Worm (Caenorhabditis elegans) whole organism, young adult: ENCODE results near the gene pacs-1.

Source experiments
- B0019.2 ChIP-seq: fragments of 200-800 bp; sonication (Bioruptor generic); conservative IDR thresholded peaks from 2 replicates; pipeline ENCODE4 v1.3.6; 2022; ENCODE audit warnings: missing genetic modification reagents, missing genetic modification characterization, missing compliant biosample characterization
- B0035.1 ChIP-seq: sonication (generic microtip); optimal IDR thresholded peaks from 2 replicates; lab custom pipeline; 2016; ENCODE audit warnings: missing genetic modification characterization, mild to moderate bottlenecking, missing compliant biosample characterization, missing genotype, missing genetic modification reagents
- B0261.1 ChIP-seq: sonication (generic microtip); optimal IDR thresholded peaks from 2 replicates; lab custom pipeline; 2016; ENCODE audit warnings: mild to moderate bottlenecking, missing genetic modification characterization, moderate library complexity, missing compliant biosample characterization
- B0336.3 ChIP-seq: fragments of 200-800 bp; sonication (Bioruptor generic); IDR thresholded peaks from 2 replicates; pipeline ENCODE4 v1.3.6; 2022; ENCODE audit warnings: missing genetic modification characterization, missing compliant biosample characterization
- C06A6.2 ChIP-seq: fragments of 200-800 bp; sonication (Bioruptor generic); conservative IDR thresholded peaks from 2 replicates; pipeline ENCODE4 v1.3.6; 2022; ENCODE audit warnings: missing genetic modification characterization, missing compliant biosample characterization
- D2030.7 ChIP-seq: fragments of 200-800 bp; sonication (Bioruptor generic); IDR thresholded peaks from 2 replicates; pipeline ENCODE4 v1.3.6; 2022; ENCODE audit warnings: missing genetic modification reagents, missing genetic modification characterization, missing compliant biosample characterization
- F22D6.2 ChIP-seq: sonication (generic microtip); optimal IDR thresholded peaks from 2 replicates; lab custom pipeline; 2016; ENCODE audit warnings: mild to moderate bottlenecking, missing genetic modification characterization, missing compliant biosample characterization
- Y53F4B.3 ChIP-seq: fragments of 200-800 bp; sonication (Bioruptor generic); IDR thresholded peaks from 2 replicates; pipeline ENCODE4 v1.3.6; 2022; ENCODE audit warnings: missing genetic modification reagents, missing genetic modification characterization, missing compliant biosample characterization
- Y53G8AR.9 ChIP-seq: fragments of 200-800 bp; sonication (Bioruptor generic); conservative IDR thresholded peaks from 2 replicates; pipeline ENCODE4 v1.3.6; 2022; ENCODE audit warnings: missing genetic modification reagents, missing genetic modification characterization, missing compliant biosample characterization
- ama-1 ChIP-seq, 3 experiments: fragments of 150-350 bp in 1 of 3; sonication (generic microtip) in 2 of 3; optimal IDR thresholded peaks; 2 replicates each; lab custom pipeline; 2014 to 2018; ENCODE audit warnings: missing biosample characterization in 2 of 3, missing genetic modification characterization in 2 of 3, missing genetic modification reagents in 2 of 3
- attf-6 ChIP-seq: fragments of 200-800 bp; sonication (Bioruptor generic); IDR thresholded peaks from 2 replicates; pipeline ENCODE4 v1.3.6; 2022; ENCODE audit warnings: missing genetic modification reagents, missing genetic modification characterization, missing compliant biosample characterization
- bed-1 ChIP-seq: fragments of 200-800 bp; sonication (Bioruptor generic); IDR thresholded peaks from 2 replicates; pipeline ENCODE4 v1.3.6; 2022; ENCODE audit warnings: missing genetic modification reagents, missing genetic modification characterization, missing compliant biosample characterization
- ccch-3 ChIP-seq: fragments of 200-800 bp; sonication (Bioruptor generic); optimal IDR thresholded peaks from 2 replicates; lab custom pipeline; 2018; ENCODE audit warnings: mild to moderate bottlenecking, missing genetic modification characterization, missing compliant biosample characterization
- cebp-1 ChIP-seq, 2 experiments: fragments of 200-800 bp in 1 of 2; sonication (Bioruptor generic) in 1 of 2; sonication (generic microtip) in 1 of 2; IDR thresholded peaks in 1 of 2; optimal IDR thresholded peaks in 1 of 2; 2 replicates each; pipeline versions ENCODE4 v1.3.6 to Lab custom; 2017 to 2022; ENCODE audit warnings: missing compliant biosample characterization in 2 of 2, missing genetic modification characterization in 2 of 2, mild to moderate bottlenecking in 1 of 2, missing genetic modification reagents in 1 of 2, moderate library complexity in 1 of 2
- cebp-2 ChIP-seq: fragments of 200-800 bp; sonication (Bioruptor generic); IDR thresholded peaks from 2 replicates; pipeline ENCODE4 v1.3.6; 2022; ENCODE audit warnings: missing genetic modification characterization, missing compliant biosample characterization
- ceh-100 ChIP-seq: fragments of 200-800 bp; sonication (Bioruptor generic); IDR thresholded peaks from 2 replicates; pipeline ENCODE4 v1.3.6; 2022; ENCODE audit warnings: missing genetic modification reagents, missing genetic modification characterization, missing compliant biosample characterization
- ceh-40 ChIP-seq: fragments of 200-800 bp; sonication (Bioruptor generic); IDR thresholded peaks from 2 replicates; pipeline ENCODE4 v1.3.6; 2022; ENCODE audit warnings: missing genetic modification characterization, missing compliant biosample characterization
- ceh-58 ChIP-seq: fragments of 200-800 bp; sonication (Bioruptor generic); IDR thresholded peaks from 2 replicates; pipeline ENCODE4 v1.3.6; 2022; ENCODE audit warnings: missing genetic modification characterization, missing compliant biosample characterization
- chd-7 ChIP-seq: sonication (generic microtip); optimal IDR thresholded peaks from 2 replicates; lab custom pipeline; 2016; ENCODE audit warnings: mild to moderate bottlenecking, missing genetic modification characterization, moderate library complexity, missing compliant biosample characterization
- dpff-1 ChIP-seq: sonication (generic microtip); optimal IDR thresholded peaks from 2 replicates; lab custom pipeline; 2017; ENCODE audit warnings: mild to moderate bottlenecking, missing genetic modification characterization, missing compliant biosample characterization
- dpl-1 ChIP-seq: fragments of 150-350 bp; optimal IDR thresholded peaks from 2 replicates; lab custom pipeline; 2014; ENCODE audit warnings: missing biosample characterization, missing genetic modification reagents, missing genetic modification characterization
- egrh-3 ChIP-seq: fragments of 200-800 bp; sonication (Bioruptor generic); IDR thresholded peaks from 2 replicates; pipeline ENCODE4 v1.3.6; 2022; ENCODE audit warnings: missing genetic modification reagents, missing genetic modification characterization, missing compliant biosample characterization
- ekl-4 ChIP-seq: fragments of 200-800 bp; sonication (Bioruptor generic); IDR thresholded peaks from 2 replicates; pipeline ENCODE4 v1.3.6; 2022; ENCODE audit warnings: missing genetic modification reagents, missing genetic modification characterization, missing compliant biosample characterization
- hlh-12 ChIP-seq: sonication (generic microtip); optimal IDR thresholded peaks from 2 replicates; lab custom pipeline; 2016; ENCODE audit warnings: missing genetic modification characterization, missing compliant biosample characterization
- lag-1 ChIP-seq: fragments of 200-800 bp; sonication (Bioruptor generic); IDR thresholded peaks from 2 replicates; pipeline ENCODE4 v1.3.6; 2022; ENCODE audit warnings: missing genetic modification reagents, missing genetic modification characterization, missing compliant biosample characterization
- let-526 ChIP-seq: fragments of 200-800 bp; sonication (Bioruptor generic); IDR thresholded peaks from 2 replicates; pipeline ENCODE4 v1.3.6; 2022; ENCODE audit warnings: missing genetic modification reagents, missing genetic modification characterization, missing compliant biosample characterization
- lin-26 ChIP-seq: fragments of 200-800 bp; sonication (Bioruptor generic); IDR thresholded peaks from 2 replicates; pipeline ENCODE4 v1.3.6; 2022; ENCODE audit warnings: missing genetic modification reagents, missing genetic modification characterization, missing compliant biosample characterization
- lin-35 ChIP-seq, 3 experiments: fragments of 150-350 bp in 2 of 3; sonication (generic microtip) in 1 of 3; optimal IDR thresholded peaks; 2 replicates each; lab custom pipeline; 2014 to 2018; ENCODE audit warnings: missing biosample characterization in 3 of 3, missing genetic modification characterization in 3 of 3, missing genetic modification reagents in 3 of 3
- lin-40 ChIP-seq: sonication (generic microtip); optimal IDR thresholded peaks from 2 replicates; lab custom pipeline; 2016; ENCODE audit warnings: missing genetic modification characterization, mild to moderate bottlenecking, missing compliant biosample characterization, missing genotype, missing genetic modification reagents
- madf-10 ChIP-seq: sonication (generic microtip); optimal IDR thresholded peaks from 2 replicates; lab custom pipeline; 2016; ENCODE audit warnings: mild to moderate bottlenecking, missing genetic modification characterization, missing compliant biosample characterization
- nhr-27 ChIP-seq: fragments of 200-800 bp; sonication (Bioruptor generic); optimal IDR thresholded peaks from 2 replicates; lab custom pipeline; 2018; ENCODE audit warnings: mild to moderate bottlenecking, missing genetic modification characterization, moderate library complexity, missing compliant biosample characterization
- nhr-90 ChIP-seq: sonication (generic microtip); optimal IDR thresholded peaks from 2 replicates; lab custom pipeline; 2016; ENCODE audit warnings: missing genotype, mild to moderate bottlenecking, missing genetic modification characterization, missing compliant biosample characterization
- rec-8 ChIP-seq, 2 experiments: sonication (generic microtip); optimal IDR thresholded peaks; 2 replicates each; lab custom pipeline; 2016; ENCODE audit warnings: mild to moderate bottlenecking in 2 of 2, missing genetic modification characterization in 2 of 2, missing genetic modification reagents in 2 of 2, missing genotype in 2 of 2, missing biosample characterization in 1 of 2, missing compliant biosample characterization in 1 of 2, moderate library complexity in 1 of 2
- rpc-1 ChIP-seq, 2 experiments: fragments of 150-350 bp in 1 of 2; sonication (generic microtip) in 1 of 2; optimal IDR thresholded peaks; 2 replicates each; lab custom pipeline; 2014 to 2018; ENCODE audit warnings: missing biosample characterization in 1 of 2, missing genetic modification characterization in 1 of 2, missing genetic modification reagents in 1 of 2, missing genotype in 1 of 2
- zfh-2 ChIP-seq: fragments of 200-800 bp; sonication (Bioruptor generic); conservative IDR thresholded peaks from 2 replicates; pipeline ENCODE4 v1.3.6; 2022; ENCODE audit warnings: missing genetic modification reagents, missing genetic modification characterization, missing compliant biosample characterization
- ztf-18 ChIP-seq: sonication (generic microtip); optimal IDR thresholded peaks from 2 replicates; lab custom pipeline; 2016; ENCODE audit warnings: missing genotype, mild to moderate bottlenecking, missing genetic modification characterization, missing compliant biosample characterization
- ztf-6 ChIP-seq: fragments of 200-800 bp; sonication (Bioruptor generic); IDR thresholded peaks from 2 replicates; pipeline ENCODE4 v1.3.6; 2022; ENCODE audit warnings: missing genetic modification reagents, missing genetic modification characterization, missing compliant biosample characterization

The pacs-1 gene

ce11 chrV:9168089-9168488, 49.0 kb downstream of the pacs-1 start, which contains the start of gene B0222.11:
TSS of gene B0222.11 (minus strand) at chrV:9168189.
- TF ChIP-seq rpc-1 (optimal IDR thresholded peaks at IDR 0.05; lab: Kevin White, UChicago) (no peak), rpc-1 (tag; optimal IDR thresholded peaks at IDR 0.05; lab: Kevin White, UChicago) (no peak), ztf-18 (no peak), ccch-3 (GFP tag; lab: Kevin White, UChicago) (no peak), let-526 (GFP tag; lab: Robert Waterston, UW) (no peak), ceh-100 (no peak), ekl-4 (GFP tag; lab: Robert Waterston, UW) (no peak), nhr-27 (no peak), ceh-40 (no peak), lin-40 (tag; lab: Kevin White, UChicago) (no peak), attf-6 (GFP tag; lab: Robert Waterston, UW) (no peak), cebp-2 (GFP tag; lab: Robert Waterston, UW) (no peak), lin-26 (GFP tag; lab: Robert Waterston, UW) (no peak), lin-35 (GFP tag; optimal IDR thresholded peaks at IDR 0.05; lab: Kevin White, UChicago) (no peak), D2030.7 (no peak)

ce11 chrV:9166306-9166705, 50.8 kb downstream of the pacs-1 start:
- no peak for TF ChIP-seq Y53G8AR.9 (GFP tag; lab: Robert Waterston, UW)
- TF ChIP-seq rec-8 (tag; optimal IDR thresholded peaks at IDR 0.05; lab: Kevin White, UChicago) = no peak
- TF ChIP-seq chd-7 = no peak
- TF ChIP-seq ztf-6 (GFP tag; lab: Robert Waterston, UW) = no peak
- TF ChIP-seq B0261.1 (tag; lab: Kevin White, UChicago) = no peak
- TF ChIP-seq let-526 (GFP tag; lab: Robert Waterston, UW) = no peak
- no peak for TF ChIP-seq nhr-90
- no peak for TF ChIP-seq B0336.3 (GFP tag; lab: Robert Waterston, UW)
- TF ChIP-seq hlh-12 = no peak
- TF ChIP-seq egrh-3 (GFP tag; lab: Robert Waterston, UW) = no peak
- no peak for TF ChIP-seq bed-1 (GFP tag; lab: Robert Waterston, UW)
- no peak for TF ChIP-seq F22D6.2 (tag; lab: Kevin White, UChicago)
- TF ChIP-seq B0035.1 (tag; lab: Kevin White, UChicago) = no peak
- no peak for TF ChIP-seq cebp-1 (GFP tag; IDR thresholded peaks at IDR 0.05; lab: Robert Waterston, UW)
- TF ChIP-seq cebp-1 (tag; optimal IDR thresholded peaks at IDR 0.05; lab: Kevin White, UChicago) = no peak
- TF ChIP-seq zfh-2 = no peak
- no peak for TF ChIP-seq madf-10 (tag; lab: Kevin White, UChicago)
- TF ChIP-seq Y53F4B.3 (GFP tag; lab: Robert Waterston, UW) = no peak
- no peak for TF ChIP-seq C06A6.2 (GFP tag; lab: Robert Waterston, UW)

ce11 chrV:9165073-9165699, 51.9 kb downstream of the pacs-1 start, which contains the start of gene col-10:
TSS of gene col-10 (minus strand) at chrV:9165307.
- no peak for TF ChIP-seq dpff-1
- no peak for TF ChIP-seq lag-1 (GFP tag; lab: Robert Waterston, UW)
- TF ChIP-seq ceh-58 (GFP tag; lab: Robert Waterston, UW) = no peak

ce11 chrV:9163897-9164296, 53.2 kb downstream of the pacs-1 start:
- TF ChIP-seq B0019.2 (GFP tag; lab: Robert Waterston, UW) = no peak
- no peak for TF ChIP-seq ama-1 (optimal IDR thresholded peaks at IDR 0.05; lab: Kevin White, UChicago)
- TF ChIP-seq ama-1 (GFP tag; optimal IDR thresholded peaks at IDR 0.05; lab: Kevin White, UChicago) = no peak
- no peak for TF ChIP-seq dpl-1 (GFP tag; lab: Kevin White, UChicago)
